Worm (Caenorhabditis elegans): ENCODE results near the gene C28G1.2.

The C28G1.2 gene

ce11 chrX:8786687-8787086, 49.1 kb upstream of the C28G1.2 start:
- TF ChIP-seq elt-3 (tag; optimal IDR thresholded peaks at IDR 0.05) (no peak), nfya-1 (tag; optimal IDR thresholded peaks at IDR 0.05; ENCODE audit: insufficient read depth) (peak; percentile 3), egl-5 (tag; optimal IDR thresholded peaks at IDR 0.05) (peak; percentile 13)

ce11 chrX:8787689-8788222, 48.1 kb upstream of the C28G1.2 start:
- TF ChIP-seq elt-2 (tag; optimal IDR thresholded peaks at IDR 0.05) (peak; percentile 14), ztf-4 (tag; optimal IDR thresholded peaks at IDR 0.05) (no peak), nfya-1 (tag; optimal IDR thresholded peaks at IDR 0.05; ENCODE audit: insufficient read depth) (peak; percentile 22), lin-39 (tag; optimal IDR thresholded peaks at IDR 0.05) (no peak)

- no peak for TF ChIP-seq elt-2 (tag; optimal IDR thresholded peaks at IDR 0.05)
- TF ChIP-seq lin-39 (tag; optimal IDR thresholded peaks at IDR 0.05) = no peak
- no peak for TF ChIP-seq sea-2 (GFP tag; optimal IDR thresholded peaks at IDR 0.05)
- TF ChIP-seq nfya-1 (tag; optimal IDR thresholded peaks at IDR 0.05; ENCODE audit: insufficient read depth) = peak; percentile 35
- peak; percentile 16 for TF ChIP-seq egl-5 (tag; optimal IDR thresholded peaks at IDR 0.05)
- no peak for TF ChIP-seq eor-1 (tag; optimal IDR thresholded peaks at IDR 0.05)
- TF ChIP-seq nhr-12 (tag; optimal IDR thresholded peaks at IDR 0.05) = no peak
- TF ChIP-seq pha-4 (tag; optimal IDR thresholded peaks at IDR 0.05) = no peak
- no peak for TF ChIP-seq nhr-25 (tag; optimal IDR thresholded peaks at IDR 0.05)
- no peak for TF ChIP-seq ceh-82 (tag; optimal IDR thresholded peaks at IDR 0.05)
- TF ChIP-seq mml-1 (tag; optimal IDR thresholded peaks at IDR 0.05) = no peak
Observed at ce11 chrX:8789014-8789506, 46.8 kb upstream of the C28G1.2 start, which contains the start of gene unc-27. Gene unc-27, plus strand, starts transcription at chrX:8789456.

- no peak for TF ChIP-seq fkh-10 (GFP tag; optimal IDR thresholded peaks at IDR 0.05)
- TF ChIP-seq unc-62 (GFP tag; optimal IDR thresholded peaks at IDR 0.05) = no peak
- no peak for TF ChIP-seq lin-39 (tag; optimal IDR thresholded peaks at IDR 0.05)
- TF ChIP-seq lin-15B (tag; optimal IDR thresholded peaks at IDR 0.05) = no peak
- no peak for TF ChIP-seq nhr-43 (tag; optimal IDR thresholded peaks at IDR 0.05; ENCODE audit: poor library complexity, severe bottlenecking)
- no peak for TF ChIP-seq nhr-67 (tag; optimal IDR thresholded peaks at IDR 0.05)
- no peak for TF ChIP-seq snpc-4 (tag; optimal IDR thresholded peaks at IDR 0.05)
- TF ChIP-seq ama-1 (optimal IDR thresholded peaks at IDR 0.05) = no peak
- no peak for TF ChIP-seq nhr-23 (tag; optimal IDR thresholded peaks at IDR 0.05)
- no peak for TF ChIP-seq tbx-2 (tag; optimal IDR thresholded peaks at IDR 0.05)
- no peak for TF ChIP-seq ceh-28 (tag; optimal IDR thresholded peaks at IDR 0.05)
- TF ChIP-seq ceh-9 (tag; optimal IDR thresholded peaks at IDR 0.05) = no peak
- no peak for TF ChIP-seq ceh-82 (tag; optimal IDR thresholded peaks at IDR 0.05)
- TF ChIP-seq mml-1 (tag; optimal IDR thresholded peaks at IDR 0.05) = no peak
- TF ChIP-seq nhr-12 (tag; optimal IDR thresholded peaks at IDR 0.05) = no peak
- no peak for TF ChIP-seq pha-4 (tag; optimal IDR thresholded peaks at IDR 0.05)
- TF ChIP-seq R02D3.7 (tag; optimal IDR thresholded peaks at IDR 0.05) = no peak
- no peak for TF ChIP-seq elt-1 (tag; optimal IDR thresholded peaks at IDR 0.05)
- TF ChIP-seq egl-27 (tag; optimal IDR thresholded peaks at IDR 0.05) = no peak
Observed at ce11 chrX:8790093-8790492, 45.7 kb upstream of the C28G1.2 start.

- TF ChIP-seq lin-15B (tag; optimal IDR thresholded peaks at IDR 0.05) (peak; percentile 55), pha-4 (tag; optimal IDR thresholded peaks at IDR 0.05) (peak; percentile 60), egl-5 (tag; optimal IDR thresholded peaks at IDR 0.05) (peak; percentile 33), fkh-2 (tag; optimal IDR thresholded peaks at IDR 0.05) (no peak), lin-39 (tag; optimal IDR thresholded peaks at IDR 0.05) (peak; percentile 46), snpc-4 (tag; optimal IDR thresholded peaks at IDR 0.05) (peak; percentile 18), fos-1 (tag; optimal IDR thresholded peaks at IDR 0.05) (no peak), elt-2 (tag; optimal IDR thresholded peaks at IDR 0.05) (peak; percentile 22), nfya-1 (tag; optimal IDR thresholded peaks at IDR 0.05; ENCODE audit: insufficient read depth) (peak; percentile 41), R02D3.7 (tag; optimal IDR thresholded peaks at IDR 0.05) (peak; percentile 89), jun-1 (tag; optimal IDR thresholded peaks at IDR 0.05) (no peak), egl-27 (tag; optimal IDR thresholded peaks at IDR 0.05) (no peak)
Observed at ce11 chrX:8791821-8792220, 44.0 kb upstream of the C28G1.2 start, which contains the start of gene chup-1. Gene chup-1, plus strand, starts transcription at chrX:8792160.
